Worm (Caenorhabditis elegans): ENCODE data around the gene Y39A1A.18.
A peak's percentile ranks its signal among the peaks of the same experiment; 100 is the strongest.

Gene Y39A1A.18

DNA sequence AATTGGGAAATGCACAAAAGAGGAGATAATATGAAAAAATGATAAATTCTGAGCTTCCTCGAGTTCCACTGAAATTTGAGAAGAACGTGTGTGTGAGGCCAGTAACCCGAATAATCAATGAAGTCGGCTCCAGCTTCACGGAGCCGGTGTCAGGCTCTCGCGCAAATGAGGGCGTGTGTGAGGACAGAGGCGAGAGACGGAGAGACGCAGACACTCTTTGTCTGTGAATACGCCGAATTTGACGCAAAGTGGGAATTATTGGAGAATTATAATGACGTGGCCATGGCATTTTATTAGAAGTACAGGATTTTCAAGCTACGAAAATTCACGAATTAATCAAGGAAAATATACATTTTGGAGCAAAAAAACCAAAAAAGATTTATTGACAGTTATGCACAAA, 45.6 kb upstream of the Y39A1A.18 start (continued):
- TF ChIP-seq zfh-2 (GFP tag; conservative IDR thresholded peaks at IDR 0.05): peak; percentile 61
- 0 out of 2 replicates have a peak, but pooled peaks have one; percentile 5 for TF ChIP-seq rcor-1 (GFP tag; IDR thresholded peaks at IDR 0.05)
- TF ChIP-seq dox-1 (GFP tag; IDR thresholded peaks at IDR 0.05): peak; percentile 51; the same call in 1 of the 2 replicates
- peak in 1 of 3 experiments; percentile 34 for TF ChIP-seq lin-35 (GFP tag; optimal IDR thresholded peaks at IDR 0.05)
- TF ChIP-seq F52B5.7 (tag; optimal IDR thresholded peaks at IDR 0.05): no peak
- no peak for TF ChIP-seq hrde-1 (tag; optimal IDR thresholded peaks at IDR 0.05; ENCODE audit: borderline replicate concordance)
- TF ChIP-seq mcd-1 (GFP tag; IDR thresholded peaks at IDR 0.05): peak; percentile 62
- TF ChIP-seq nfyb-1 (GFP tag; IDR thresholded peaks at IDR 0.05): peak; percentile 39; the same call in 1 of the 2 replicates

DNA sequence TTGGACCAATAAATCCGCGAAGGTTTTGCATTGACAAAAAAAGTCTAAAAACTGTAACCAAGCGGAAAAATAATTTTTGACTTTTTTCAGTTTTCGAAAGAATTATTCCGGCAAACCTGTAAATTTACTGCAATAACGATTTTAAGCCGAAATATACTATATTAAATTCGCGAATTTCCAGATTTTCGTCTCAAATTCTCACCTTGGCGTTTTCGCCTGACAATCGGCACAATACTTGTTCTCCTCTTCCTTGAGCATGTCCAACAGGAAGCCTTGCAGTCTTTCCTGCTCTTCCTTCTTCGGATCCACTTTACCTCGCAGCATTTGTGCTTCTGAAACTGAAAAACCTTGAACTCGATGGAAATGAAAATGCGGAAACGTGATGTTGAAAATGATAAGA, 45.2 kb upstream of the Y39A1A.18 start, which contains the start of gene smap-1:
TSS of gene smap-1 (minus strand) at position 338 of the 400 bp plus-strand sequence.
- TF ChIP-seq snpc-1.3 (tag; optimal IDR thresholded peaks at IDR 0.05; ENCODE audit: insufficient read depth): no peak
- no peak for TF ChIP-seq bed-1 (GFP tag; IDR thresholded peaks at IDR 0.05)
- no peak for TF ChIP-seq atf-7 (tag; optimal IDR thresholded peaks at IDR 0.05)
- no peak for TF ChIP-seq mel-28 (tag; optimal IDR thresholded peaks at IDR 0.05; ENCODE audit: borderline replicate concordance)
- no peak for TF ChIP-seq F39B2.1 (GFP tag; IDR thresholded peaks at IDR 0.05)
- no peak for TF ChIP-seq lsy-27 (tag; optimal IDR thresholded peaks at IDR 0.05; ENCODE audit: borderline replicate concordance, insufficient read depth)
- TF ChIP-seq zfh-2 (GFP tag; conservative IDR thresholded peaks at IDR 0.05): no peak
- no peak for TF ChIP-seq die-1 (tag; optimal IDR thresholded peaks at IDR 0.05)
- TF ChIP-seq B0336.3 (GFP tag; IDR thresholded peaks at IDR 0.05): no peak
- no peak for TF ChIP-seq ceh-100 (GFP tag; IDR thresholded peaks at IDR 0.05)
- TF ChIP-seq attf-5 (GFP tag; optimal IDR thresholded peaks at IDR 0.05): no peak
- no peak for TF ChIP-seq fkh-3 (tag; optimal IDR thresholded peaks at IDR 0.05)
- no peak for TF ChIP-seq C06A6.2 (GFP tag; conservative IDR thresholded peaks at IDR 0.05)

DNA sequence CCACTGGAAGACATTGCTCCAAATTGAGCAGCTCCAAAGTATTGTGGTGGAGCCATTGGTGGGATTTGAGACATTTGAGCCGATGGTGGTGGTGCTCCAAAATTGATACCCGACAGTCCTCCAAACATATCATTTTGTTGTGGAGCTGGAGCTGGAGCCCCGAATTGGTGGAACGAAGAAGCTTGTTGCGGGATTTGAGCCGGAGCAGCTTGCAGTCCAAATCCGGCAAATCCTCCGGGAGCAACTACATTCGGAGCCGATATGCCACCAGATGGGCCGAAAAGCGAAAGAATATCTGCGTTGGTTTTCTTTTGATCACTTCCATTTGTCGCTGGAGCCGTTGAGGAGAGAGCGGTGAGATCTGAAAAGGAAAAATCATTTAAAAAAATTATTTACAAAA, 43.8 kb upstream of the Y39A1A.18 start:
- TF ChIP-seq lin-26 (GFP tag; IDR thresholded peaks at IDR 0.05) (peak; percentile 54; the same call in 1 of the 2 replicates), zfh-2 (GFP tag; conservative IDR thresholded peaks at IDR 0.05) (peak; percentile 30; the same call in 1 of the 2 replicates), tbp1 (GFP tag; optimal IDR thresholded peaks at IDR 0.05) (no peak), chd-7 (tag; optimal IDR thresholded peaks at IDR 0.05) (peak; percentile 4)

DNA sequence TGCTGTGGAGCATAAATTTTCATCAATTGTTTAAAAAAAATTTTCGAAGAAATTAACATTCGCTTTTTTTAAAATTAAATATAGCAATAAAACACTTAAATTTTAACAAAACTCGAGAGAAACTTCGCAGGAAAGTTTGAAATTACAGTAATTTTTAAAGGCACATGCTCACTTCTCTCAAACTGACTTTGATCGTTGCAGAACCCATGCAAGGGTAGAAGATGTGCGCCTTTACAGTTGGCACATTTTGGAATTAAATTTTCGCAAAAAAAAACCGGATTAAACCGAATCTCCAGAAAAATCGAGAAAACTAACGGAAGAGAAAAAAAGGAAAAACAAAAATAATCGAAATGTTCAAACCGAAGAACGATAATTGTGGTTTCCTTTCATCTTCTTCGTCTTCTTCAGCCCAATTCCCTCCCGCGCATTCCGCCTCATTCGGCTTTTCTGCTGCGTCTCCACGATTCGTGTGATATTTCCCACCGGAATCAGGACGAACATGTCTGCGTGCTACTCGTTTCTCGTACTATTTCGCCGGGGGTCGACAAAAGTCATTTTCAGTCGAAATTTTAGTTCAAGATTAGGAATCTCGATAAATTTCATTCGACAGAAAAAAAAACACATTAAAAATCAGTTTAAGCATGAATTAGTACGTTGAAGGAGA, 42.2 kb upstream of the Y39A1A.18 start:
- TF ChIP-seq F37B4.10 (GFP tag; IDR thresholded peaks at IDR 0.05) (no peak), nhr-90 (tag; optimal IDR thresholded peaks at IDR 0.05) (no peak), F49E8.2 (tag; optimal IDR thresholded peaks at IDR 0.05; ENCODE audit: insufficient read depth) (no peak), pbrm-1 (GFP tag; IDR thresholded peaks at IDR 0.05) (no peak), Y53F4B.3 (GFP tag; IDR thresholded peaks at IDR 0.05) (no peak), Y67H2A.10 (GFP tag; conservative IDR thresholded peaks at IDR 0.05) (no peak), hmg-20 (GFP tag; IDR thresholded peaks at IDR 0.05) (no peak), him-1 (tag; optimal IDR thresholded peaks at IDR 0.05) (peak; percentile 37), lsl-1 (GFP tag; optimal IDR thresholded peaks at IDR 0.05) (peak; percentile 74), athp-1 (tag; optimal IDR thresholded peaks at IDR 0.05) (peak; percentile 11), aptf-2 (GFP tag; conservative IDR thresholded peaks at IDR 0.05) (0 out of 2 replicates have a peak, but pooled peaks have one; percentile 6), unc-62 (GFP tag; optimal IDR thresholded peaks at IDR 0.05) (no peak), F33H1.4 (GFP tag; IDR thresholded peaks at IDR 0.05) (peak; percentile 60), bed-1 (GFP tag; IDR thresholded peaks at IDR 0.05) (no peak), dpff-1 (tag; optimal IDR thresholded peaks at IDR 0.05) (no peak), sptf-2 (GFP tag; optimal IDR thresholded peaks at IDR 0.05) (no peak), T26A5.8 (tag; optimal IDR thresholded peaks at IDR 0.05) (no peak), F55B11.4 (tag; optimal IDR thresholded peaks at IDR 0.05; ENCODE audit: borderline replicate concordance, insufficient read depth) (no peak), chd-7 (tag; optimal IDR thresholded peaks at IDR 0.05) (no peak), ztf-6 (GFP tag; IDR thresholded peaks at IDR 0.05) (no peak), B0336.3 (GFP tag; IDR thresholded peaks at IDR 0.05) (peak; percentile 25; the same call in 1 of the 2 replicates), ccch-3 (GFP tag; optimal IDR thresholded peaks at IDR 0.05) (no peak)
